Worm (Caenorhabditis elegans) whole organism, L4/young adult: ENCODE data around the gene BE10.3.

Experiments
- dao-5 ChIP-seq: sonication (generic microtip); optimal IDR thresholded peaks from 2 replicates; lab custom pipeline; 2016; ENCODE audit warnings: missing genotype, missing genetic modification characterization, moderate library complexity, missing compliant biosample characterization
- him-1 ChIP-seq: sonication (generic microtip); optimal IDR thresholded peaks from 2 replicates; lab custom pipeline; 2016; ENCODE audit warnings: missing genotype, missing genetic modification reagents, missing genetic modification characterization, missing compliant biosample characterization

DNA sequence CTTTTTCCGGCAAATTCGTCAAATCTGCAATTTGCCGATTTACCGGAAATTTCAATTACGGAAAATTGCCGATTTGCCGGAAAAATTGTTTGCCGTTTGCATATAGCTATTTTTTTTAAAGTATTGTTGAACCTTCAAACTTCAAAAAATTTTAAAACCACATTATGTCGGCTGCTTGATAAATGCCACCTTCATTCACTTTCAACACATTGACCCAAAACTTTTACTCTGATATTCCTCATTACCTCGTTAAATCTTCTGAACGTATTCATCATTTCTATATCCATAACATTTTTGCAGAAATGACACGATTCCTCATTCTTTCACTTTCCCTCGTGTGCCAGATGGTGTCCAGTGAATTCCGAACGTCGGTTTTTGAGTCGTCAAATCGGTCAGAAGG is 21.2 kb downstream of the BE10.3 start, which contains the start of gene Y37D8A.3:
- no peak for TF ChIP-seq him-1 (tag; lab: Kevin White, UChicago)
- TF ChIP-seq dao-5 (tag; lab: Kevin White, UChicago) = no peak
